Fruit fly (Drosophila melanogaster) Kc167 (cell line): ENCODE data around the gene CG13384.

Experiments
- Myc ChIP-seq: fragments of >200 bp; optimal IDR thresholded peaks from 2 replicates; lab custom pipeline; 2017; ENCODE audit warnings: missing external identifiers
- Sin3A ChIP-seq: fragments of >200 bp; optimal IDR thresholded peaks from 2 replicates; lab custom pipeline; 2018; ENCODE audit warnings: missing external identifiers
- h ChIP-seq: fragments of >200 bp; optimal IDR thresholded peaks from 3 replicates; lab custom pipeline; 2018; ENCODE audit warnings: missing external identifiers
- insv ChIP-seq: fragments of >200 bp; optimal IDR thresholded peaks from 3 replicates; lab custom pipeline; 2018; ENCODE audit warnings: missing external identifiers
- psq ChIP-seq: fragments of >200 bp; optimal IDR thresholded peaks from 2 replicates; lab custom pipeline; 2017; ENCODE audit warnings: missing external identifiers
- ttk ChIP-seq: sonication (Bioruptor generic); optimal IDR thresholded peaks from 2 replicates; lab custom pipeline; 2017; ENCODE audit warnings: missing external identifiers

CG13384 gene

DNA sequence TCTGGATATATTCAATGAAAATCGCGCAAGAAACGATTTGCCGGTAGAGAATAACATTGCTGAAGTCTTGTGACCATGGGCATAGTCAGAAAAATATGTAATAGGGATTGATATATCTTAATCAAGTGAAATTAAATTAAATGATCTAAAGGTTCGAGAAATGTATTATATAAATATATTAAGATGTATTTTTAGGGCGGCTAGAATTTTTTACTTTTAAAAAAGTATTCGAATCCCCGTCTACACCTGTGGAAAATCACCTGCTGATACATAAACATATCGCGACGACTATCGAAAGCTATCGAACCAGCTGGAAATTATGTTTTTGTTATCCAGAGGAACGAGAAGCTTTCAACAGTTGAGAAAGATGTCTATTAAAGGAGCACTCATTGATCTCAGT, 7.5 kb upstream of the CG13384 start, which contains the start of the genes CG13390 and CG17294:
CG13390 (minus strand) TSS at position 81 of the 400 bp plus-strand sequence.
CG17294 (plus strand) TSS at position 319 of the 400 bp plus-strand sequence.
- TF ChIP-seq h (no peak), psq (lab: Kevin White, UChicago) (no peak), ttk (lab: Kevin White, UChicago) (no peak), Myc (no peak)

DNA sequence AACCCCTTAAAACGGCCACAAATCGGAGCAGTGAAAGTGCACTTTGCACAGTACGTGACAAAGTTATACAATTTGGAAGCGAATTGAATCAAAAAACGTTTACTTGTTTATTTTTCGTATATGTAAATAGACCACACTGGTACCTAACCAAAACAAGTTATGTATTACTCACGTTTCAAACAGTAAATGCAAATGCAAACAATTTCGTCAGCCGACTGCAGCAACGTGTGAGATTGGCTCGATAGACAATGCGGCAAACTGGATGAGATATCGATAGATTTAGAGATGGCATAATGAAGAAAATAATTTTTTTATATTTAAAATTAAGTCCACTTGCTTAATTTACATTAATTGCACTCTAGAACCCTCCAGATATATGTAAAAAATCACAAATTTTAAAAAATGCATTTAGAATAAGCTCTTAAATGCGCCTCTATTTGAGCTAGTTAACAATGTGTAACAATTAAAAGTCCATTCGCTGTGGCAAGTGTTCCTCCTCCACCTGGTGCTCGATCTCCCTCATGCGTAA, 2.7 kb upstream of the CG13384 start, which contains the start of gene AlaRS:
AlaRS (minus strand) TSS at position 257 of the 529 bp plus-strand sequence.
- TF ChIP-seq psq (lab: Kevin White, UChicago) (no peak), h (no peak), Sin3A (lab: Kevin White, UChicago) (no peak), ttk (lab: Kevin White, UChicago) (no peak), Myc (no peak), insv (lab: Kevin White, UChicago) (no peak)

DNA sequence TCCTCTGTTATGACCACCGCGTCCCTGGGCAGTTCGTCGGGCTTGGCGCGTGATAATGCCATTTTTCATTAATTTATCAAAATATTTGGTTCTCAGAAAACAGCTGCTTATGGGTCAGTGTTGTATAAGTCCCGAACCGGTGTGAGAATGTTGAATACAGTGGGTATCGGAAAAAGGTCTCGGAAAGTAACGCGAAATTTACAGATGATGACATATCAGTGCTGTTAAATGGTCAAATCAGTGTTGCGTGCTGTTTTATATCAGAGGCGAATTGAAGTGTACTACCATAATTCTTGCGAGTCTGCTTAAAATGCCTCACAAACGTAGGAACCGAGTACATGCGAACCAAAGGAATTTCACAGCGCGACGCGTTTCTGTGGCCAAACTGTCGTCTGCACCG, 1.6 kb upstream of the CG13384 start, which contains the start of the genes CG13392 and Rcd4:
CG13392 (minus strand) TSS at position 162 of the 400 bp plus-strand sequence.
Rcd4 (plus strand) TSS at position 216 of the 400 bp plus-strand sequence.
- TF ChIP-seq psq (lab: Kevin White, UChicago) (no peak), h (no peak), Sin3A (lab: Kevin White, UChicago) (no peak), Myc (no peak), ttk (lab: Kevin White, UChicago) (no peak), insv (lab: Kevin White, UChicago) (no peak)

DNA sequence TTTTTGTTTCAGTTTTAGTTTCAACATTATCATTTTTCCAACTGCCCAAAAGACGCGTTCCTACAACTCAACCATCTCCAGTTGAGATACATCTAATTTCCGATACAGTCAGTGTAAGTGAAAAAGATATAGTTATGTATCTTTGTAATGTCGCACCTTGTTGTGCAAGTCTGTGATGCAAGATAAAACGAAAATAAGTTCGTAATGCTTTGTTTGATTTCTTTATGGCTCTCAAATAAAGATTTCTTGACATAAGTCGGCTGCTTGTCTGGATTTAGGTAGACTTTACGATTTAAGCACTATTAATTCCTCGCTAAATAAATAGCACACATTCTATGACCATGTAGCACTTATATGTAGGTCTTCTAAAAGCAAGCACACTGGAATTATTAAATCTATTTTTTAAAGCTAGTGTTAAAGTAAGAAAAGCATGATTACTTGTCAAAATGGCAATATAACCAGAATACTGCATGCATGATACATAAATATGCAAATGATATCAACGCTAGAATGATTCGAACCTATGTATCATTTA, 797 bp downstream of the CG13384 start:
- TF ChIP-seq ttk (lab: Kevin White, UChicago): no peak
- TF ChIP-seq insv (lab: Kevin White, UChicago): no peak
- TF ChIP-seq Sin3A (lab: Kevin White, UChicago): no peak
- no peak for TF ChIP-seq Myc

DNA sequence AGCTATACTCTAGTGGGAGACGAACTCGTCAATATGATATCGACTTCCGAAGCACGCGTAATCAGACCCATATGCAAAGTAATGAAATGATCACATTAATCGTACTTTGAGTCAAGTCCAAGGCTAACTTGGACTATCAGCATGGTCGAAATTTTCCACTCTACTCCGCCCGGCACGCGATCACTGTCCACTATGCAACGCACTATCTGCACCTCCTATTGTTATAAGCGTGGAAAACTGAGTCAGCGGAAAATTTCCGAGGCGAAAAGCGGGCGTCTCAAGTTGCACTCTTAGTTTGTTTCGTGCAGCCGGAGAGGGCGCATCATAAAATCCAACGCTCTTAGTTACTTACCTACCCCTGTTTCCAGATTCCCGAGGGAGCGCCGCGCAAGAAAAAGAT, 1.6 kb downstream of the CG13384 start:
- TF ChIP-seq psq (lab: Kevin White, UChicago) (no peak), Myc (no peak), Sin3A (lab: Kevin White, UChicago) (no peak), insv (lab: Kevin White, UChicago) (no peak), ttk (lab: Kevin White, UChicago) (no peak), h (no peak)

DNA sequence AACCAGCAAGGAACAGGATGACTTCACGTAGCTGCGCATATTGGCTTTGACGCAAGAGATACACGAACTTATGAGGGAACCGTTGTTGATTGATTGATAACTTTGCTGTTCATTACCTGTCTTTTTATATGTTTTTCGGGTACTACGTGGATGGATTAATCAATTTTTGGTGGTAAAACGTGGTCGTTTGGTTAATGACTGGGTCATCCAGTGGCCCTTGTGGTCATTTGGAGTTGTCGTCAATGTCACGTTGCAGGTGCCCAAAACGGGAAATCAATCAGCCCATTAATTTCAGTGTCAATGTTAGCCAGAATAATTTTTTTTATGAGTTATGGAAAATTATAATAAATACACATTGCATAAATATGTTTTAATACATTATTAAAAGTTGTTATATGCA, 5.0 kb downstream of the CG13384 start, which contains the start of gene CG42819:
CG42819 (minus strand) TSS at position 101 of the 400 bp plus-strand sequence.
- TF ChIP-seq Myc (no peak), insv (lab: Kevin White, UChicago) (no peak), Sin3A (lab: Kevin White, UChicago) (no peak)

DNA sequence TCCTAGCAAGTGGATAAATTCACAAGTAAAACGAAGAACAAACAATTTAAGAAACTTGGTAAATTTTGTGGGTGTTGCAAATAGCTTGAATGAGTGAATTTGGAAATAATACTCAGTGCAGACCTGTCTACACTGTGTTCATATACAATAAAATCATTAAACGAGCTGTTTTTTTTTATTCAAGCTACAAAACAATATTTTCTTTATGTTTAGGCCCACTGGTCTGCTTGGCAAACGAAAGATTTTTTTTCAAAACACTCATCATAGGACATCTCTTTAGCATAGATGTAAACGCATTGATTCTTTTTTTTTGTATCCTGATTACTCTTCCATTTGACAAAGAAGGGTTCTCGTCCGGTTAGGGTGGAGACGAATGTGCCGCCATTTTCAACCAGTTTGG, 8.0 kb downstream of the CG13384 start, which contains the start of gene CG42820:
CG42820 (minus strand) TSS at position 101 of the 400 bp plus-strand sequence.
- TF ChIP-seq psq (lab: Kevin White, UChicago) (no peak), Sin3A (lab: Kevin White, UChicago) (no peak), Myc (no peak), h (no peak), insv (lab: Kevin White, UChicago) (no peak), ttk (lab: Kevin White, UChicago) (no peak)

DNA sequence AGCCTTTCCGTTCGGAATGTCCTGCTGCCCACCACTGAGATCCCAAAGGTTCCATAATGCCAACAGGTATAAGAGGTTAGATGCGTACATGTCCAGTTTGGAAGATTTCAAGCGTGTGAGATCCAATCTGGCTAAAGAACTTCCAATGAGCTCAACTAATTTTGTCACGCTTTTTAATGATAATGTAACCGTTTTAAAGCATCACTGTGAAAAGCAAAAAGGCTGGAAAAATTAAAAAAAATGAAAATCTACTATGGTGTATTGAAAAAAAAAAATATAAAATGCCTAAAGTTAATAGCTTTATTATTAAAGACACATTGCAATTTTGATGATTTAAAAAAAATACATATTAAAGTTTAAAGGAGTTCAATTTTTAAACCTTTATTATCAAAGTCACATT, 8.9 kb downstream of the CG13384 start, which contains the start of gene Acp29AB:
Acp29AB (minus strand) TSS at position 101 of the 400 bp plus-strand sequence.
- TF ChIP-seq psq (lab: Kevin White, UChicago): no peak
- no peak for TF ChIP-seq Sin3A (lab: Kevin White, UChicago)
- no peak for TF ChIP-seq insv (lab: Kevin White, UChicago)
- TF ChIP-seq h: no peak
- no peak for TF ChIP-seq Myc
- TF ChIP-seq ttk (lab: Kevin White, UChicago): no peak

DNA sequence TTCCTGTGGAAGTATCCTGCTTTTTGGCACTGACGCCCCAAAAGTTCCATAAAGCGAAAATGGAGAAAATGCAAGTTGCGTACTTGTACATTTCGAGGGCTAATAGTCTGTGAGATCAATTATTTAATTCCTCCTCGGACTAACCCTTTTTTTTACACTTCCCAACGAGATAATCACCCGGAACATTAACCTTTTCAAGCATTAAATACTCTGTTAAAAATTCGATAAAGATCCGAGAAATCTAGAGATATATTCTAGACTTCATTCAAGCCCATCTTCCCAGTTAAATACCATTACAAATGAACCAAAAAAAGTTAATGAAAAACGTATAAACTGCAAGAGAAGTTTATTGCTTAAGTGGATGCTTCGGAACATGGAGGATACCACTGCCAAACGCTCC, 9.9 kb downstream of the CG13384 start, which contains the start of gene lectin-29Ca:
lectin-29Ca (minus strand) TSS at position 101 of the 400 bp plus-strand sequence.
- no peak for TF ChIP-seq h
- no peak for TF ChIP-seq insv (lab: Kevin White, UChicago)
- no peak for TF ChIP-seq ttk (lab: Kevin White, UChicago)
- no peak for TF ChIP-seq psq (lab: Kevin White, UChicago)
- TF ChIP-seq Sin3A (lab: Kevin White, UChicago): no peak
- TF ChIP-seq Myc: no peak

DNA sequence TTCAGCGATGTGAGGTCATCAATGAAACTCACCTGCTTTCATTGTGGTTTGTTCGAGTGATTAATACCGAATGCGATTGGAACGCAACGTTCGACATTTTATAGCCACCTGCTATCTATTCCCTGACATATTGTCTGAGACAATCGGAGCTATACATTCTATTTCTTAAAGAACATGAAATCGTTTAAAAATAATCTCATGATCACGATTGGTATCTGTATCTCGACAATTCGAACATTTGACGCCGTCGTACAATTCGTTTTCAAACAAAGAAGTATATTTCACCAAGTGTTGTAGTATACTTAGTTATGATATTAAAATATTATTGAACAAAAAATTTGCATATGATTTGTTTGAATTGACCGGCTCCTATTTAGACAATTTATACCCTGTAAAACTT, 10.6 kb downstream of the CG13384 start, which contains the start of gene Peritrophin-15b:
Peritrophin-15b (minus strand) TSS at position 101 of the 400 bp plus-strand sequence.
- TF ChIP-seq psq (lab: Kevin White, UChicago) (no peak), insv (lab: Kevin White, UChicago) (no peak), ttk (lab: Kevin White, UChicago) (no peak), Myc (no peak), h (no peak), Sin3A (lab: Kevin White, UChicago) (no peak)

DNA sequence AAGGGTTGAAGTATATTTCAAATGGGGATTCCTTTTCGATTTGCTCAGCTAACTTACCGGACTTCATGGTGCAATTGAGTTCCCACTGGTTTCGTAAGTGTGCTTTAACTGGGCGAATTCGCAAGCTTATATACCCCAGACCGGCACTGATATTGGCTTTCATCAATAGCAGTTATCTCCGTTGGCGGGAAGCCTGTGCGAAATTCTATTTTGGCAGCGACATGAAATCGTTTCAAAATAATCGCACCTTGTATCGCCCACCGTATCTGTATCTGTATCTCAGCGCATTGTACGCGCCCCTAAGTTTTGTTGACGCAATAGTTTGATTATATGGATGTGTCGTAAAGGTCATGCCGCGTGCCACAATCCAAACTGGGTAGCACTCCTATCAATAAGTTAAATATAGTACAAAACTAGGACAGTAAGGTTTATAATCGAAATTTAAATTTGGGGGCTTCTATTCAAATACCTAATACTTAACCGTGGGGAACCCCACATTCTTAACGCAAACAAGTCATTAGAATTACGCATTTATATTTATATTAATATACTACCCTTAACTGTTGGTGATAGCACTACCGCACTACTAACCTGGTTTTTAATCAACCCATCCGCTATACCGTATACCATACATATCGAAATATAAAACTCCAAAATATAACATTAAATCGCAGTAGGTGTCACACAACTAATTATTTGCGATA, 11.9 kb downstream of the CG13384 start, which contains the start of the genes Peritrophin-15a and CG13385:
Peritrophin-15a (minus strand) TSS at position 101 of the 704 bp plus-strand sequence.
CG13385 (plus strand) TSS at position 654 of the 704 bp plus-strand sequence.
- no peak for TF ChIP-seq Sin3A (lab: Kevin White, UChicago)
- no peak for TF ChIP-seq Myc
- TF ChIP-seq h: no peak
- TF ChIP-seq psq (lab: Kevin White, UChicago): no peak
- TF ChIP-seq ttk (lab: Kevin White, UChicago): no peak
- no peak for TF ChIP-seq insv (lab: Kevin White, UChicago)
